Worm (Caenorhabditis elegans) whole organism, early embryonic: ENCODE data around the gene F54B11.8.

Source experiments
- ama-1 ChIP-seq: fragments of 150-350 bp; optimal IDR thresholded peaks from 2 replicates; lab custom pipeline; 2014
- ceh-36 ChIP-seq: sonication (generic microtip); optimal IDR thresholded peaks from 2 replicates; lab custom pipeline; 2016; ENCODE audit warnings: missing genetic modification characterization, inconsistent platforms, missing compliant biosample characterization
- hmbx-1 ChIP-seq: sonication (generic microtip); optimal IDR thresholded peaks from 2 replicates; lab custom pipeline; 2016; ENCODE audit warnings: mild to moderate bottlenecking, missing genetic modification characterization, missing compliant biosample characterization
- scrt-1 ChIP-seq: fragments of 200-800 bp; sonication (Bioruptor generic); IDR thresholded peaks from 2 replicates; pipeline ENCODE4 v1.3.6; 2022; ENCODE audit warnings: missing genetic modification characterization, missing compliant biosample characterization
- tbx-11 ChIP-seq: fragments of 200-800 bp; sonication (Bioruptor generic); IDR thresholded peaks from 2 replicates; pipeline ENCODE4 v1.3.6; 2022; ENCODE audit warnings: missing genetic modification characterization, missing compliant biosample characterization

DNA sequence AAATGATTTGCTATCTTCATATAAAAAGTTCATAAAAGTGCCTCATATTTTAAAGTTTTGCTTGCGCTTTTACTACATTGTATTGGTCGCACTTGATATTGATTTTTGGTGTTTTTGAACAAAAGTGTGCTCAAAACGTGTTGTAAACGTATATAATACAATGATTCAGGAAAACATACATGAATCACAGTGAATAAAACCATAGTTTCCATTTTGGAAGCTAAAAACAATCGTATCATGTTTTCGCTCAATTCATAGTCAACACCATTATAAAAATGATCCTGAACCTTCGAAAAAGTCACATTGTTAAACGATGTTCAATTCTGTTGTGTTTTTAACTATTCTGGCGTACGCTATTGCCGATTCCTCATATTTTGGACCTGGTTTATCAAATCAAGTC, 43.6 kb upstream of the F54B11.8 start, which contains the start of gene C40C9.3:
- no peak for TF ChIP-seq ama-1 (lab: Kevin White, UChicago)
- TF ChIP-seq hmbx-1 (tag; lab: Kevin White, UChicago) = no peak
- no peak for TF ChIP-seq ceh-36 (tag; lab: Kevin White, UChicago)
- TF ChIP-seq tbx-11 (GFP tag; lab: Robert Waterston, UW) = no peak
- TF ChIP-seq scrt-1 = no peak
